Fruit fly (Drosophila melanogaster): ENCODE data around the gene CG8500.

CG8500 gene

dm6 chr3R:9771519-9771972 lies 12.9 kb upstream of the CG8500 start, which contains the start of gene CG9471 (continued):
- TF ChIP-seq CG10462 (GFP tag; optimal IDR thresholded peaks at IDR 0.05) (peak; percentile 83), lov (optimal IDR thresholded peaks at IDR 0.05) (no peak), lov (GFP tag; IDR thresholded peaks at IDR 0.05) (peak; percentile 87), Hmx (GFP tag; optimal IDR thresholded peaks at IDR 0.05) (peak; percentile 88), CG1233 (GFP tag; optimal IDR thresholded peaks at IDR 0.05) (peak; percentile 89), CG16815 (GFP tag; optimal IDR thresholded peaks at IDR 0.05) (peak; percentile 87), CHES-1-like (GFP tag; optimal IDR thresholded peaks at IDR 0.05) (peak; percentile 84), psq (GFP tag; optimal IDR thresholded peaks at IDR 0.05) (peak; percentile 57), pan (optimal IDR thresholded peaks at IDR 0.05) (no peak), pan (GFP tag; optimal IDR thresholded peaks at IDR 0.05 in 1 of 2, IDR thresholded peaks at IDR 0.05 in 1 of 2) (peak in 1 of 2 experiments; percentile 95), CG4820 (GFP tag; optimal IDR thresholded peaks at IDR 0.05) (peak; percentile 89), CG4854 (GFP tag; optimal IDR thresholded peaks at IDR 0.05) (peak; percentile 88), grau (tag; optimal IDR thresholded peaks at IDR 0.05) (peak; percentile 99), CG12769 (tag; optimal IDR thresholded peaks at IDR 0.05) (peak; percentile 92), amos (GFP tag; IDR thresholded peaks at IDR 0.05; ENCODE audit: partially characterized antibody) (no peak), Bdp1 (GFP tag; optimal IDR thresholded peaks at IDR 0.05) (peak; percentile 78), tup (GFP tag; optimal IDR thresholded peaks at IDR 0.05) (peak; percentile 77), ci (GFP tag; IDR thresholded peaks at IDR 0.05) (peak; percentile 94), scrt (GFP tag; optimal IDR thresholded peaks at IDR 0.05) (peak; percentile 80), Dip3 (GFP tag; optimal IDR thresholded peaks at IDR 0.05) (peak; percentile 94), Opbp (GFP tag; IDR thresholded peaks at IDR 0.05; ENCODE audit: partially characterized antibody) (no peak), CG14965 (GFP tag; optimal IDR thresholded peaks at IDR 0.05; ENCODE audit: borderline replicate concordance) (no peak), sna (GFP tag; IDR thresholded peaks at IDR 0.05; ENCODE audit: partially characterized antibody) (no peak), CG12744 (GFP tag; optimal IDR thresholded peaks at IDR 0.05) (peak; percentile 83), Atf6 (GFP tag; IDR thresholded peaks at IDR 0.05) (peak; percentile 94), CG3407 (GFP tag; optimal IDR thresholded peaks at IDR 0.05) (peak; percentile 75), CG2712 (tag; optimal IDR thresholded peaks at IDR 0.05) (peak; percentile 92), fd3F (GFP tag; optimal IDR thresholded peaks at IDR 0.05) (peak; percentile 89), CG10366 (GFP tag; IDR thresholded peaks at IDR 0.05) (peak; percentile 93), CG14667 (GFP tag; IDR thresholded peaks at IDR 0.05) (peak; percentile 89), CG33213 (GFP tag; optimal IDR thresholded peaks at IDR 0.05) (peak; percentile 80), Dad (GFP tag; optimal IDR thresholded peaks at IDR 0.05) (peak; percentile 75), HmgZ (tag; optimal IDR thresholded peaks at IDR 0.05) (peak; percentile 96), CTCF (GFP tag; optimal IDR thresholded peaks at IDR 0.05) (peak; percentile 26), CG12155 (GFP tag; optimal IDR thresholded peaks at IDR 0.05) (peak; percentile 93), CG18619 (GFP tag; optimal IDR thresholded peaks at IDR 0.05) (peak; percentile 84), trem (tag; optimal IDR thresholded peaks at IDR 0.05) (peak; percentile 90), sug (tag; optimal IDR thresholded peaks at IDR 0.05) (peak; percentile 91), trh (GFP tag; optimal IDR thresholded peaks at IDR 0.05) (peak; percentile 69), jing (GFP tag; optimal IDR thresholded peaks at IDR 0.05) (no peak), CG31224 (GFP tag; IDR thresholded peaks at IDR 0.05) (peak; percentile 83), Hr3 (GFP tag; optimal IDR thresholded peaks at IDR 0.05) (peak; percentile 91), H15 (GFP tag; IDR thresholded peaks at IDR 0.05) (peak; percentile 94), nom (GFP tag; optimal IDR thresholded peaks at IDR 0.05) (peak; percentile 86), Ssrp (tag; optimal IDR thresholded peaks at IDR 0.05) (peak; percentile 87), CkIIα-i1 (GFP tag; IDR thresholded peaks at IDR 0.05) (no peak), CG3838 (GFP tag; optimal IDR thresholded peaks at IDR 0.05) (peak; percentile 56), Rx (GFP tag; IDR thresholded peaks at IDR 0.05) (peak; percentile 90), Oli (tag; optimal IDR thresholded peaks at IDR 0.05) (peak; percentile 89), gem (tag; optimal IDR thresholded peaks at IDR 0.05) (peak; percentile 95), CG4328 (GFP tag; optimal IDR thresholded peaks at IDR 0.05) (peak; percentile 83), chif (GFP tag; optimal IDR thresholded peaks at IDR 0.05) (peak; percentile 85 to 89)

Data from whole organism, embryonic.